Fruit fly (Drosophila melanogaster): Measurements from ENCODE around the gene Cad87A.

Cad87A gene

dm6 chr3R:11850917-11851897, 97.7 kb downstream of the Cad87A start (continued):
- TF ChIP-seq CG3065 (GFP tag; optimal IDR thresholded peaks at IDR 0.05) (peak; percentile 3), CG18011 (GFP tag; optimal IDR thresholded peaks at IDR 0.05) (peak; percentile 7), tin (GFP tag; optimal IDR thresholded peaks at IDR 0.05) (peak; percentile 67), CG17802 (tag; optimal IDR thresholded peaks at IDR 0.05) (peak; percentile 59), CG8089 (GFP tag; optimal IDR thresholded peaks at IDR 0.05) (peak; percentile 81), CG5953 (GFP tag; IDR thresholded peaks at IDR 0.05) (peak; percentile 47; the same call in 1 of the 2 replicates), CG15073 (GFP tag; optimal IDR thresholded peaks at IDR 0.05) (peak; percentile 40), Meics (GFP tag; optimal IDR thresholded peaks at IDR 0.05) (peak; percentile 7), Med (GFP tag) (peak; percentile 87), Hr51 (GFP tag; optimal IDR thresholded peaks at IDR 0.05) (peak in 1 of 2 experiments; percentile 77), BEAF-32 (GFP tag; optimal IDR thresholded peaks at IDR 0.05) (no peak), lbe (GFP tag; optimal IDR thresholded peaks at IDR 0.05) (no peak), chinmo (GFP tag; IDR thresholded peaks at IDR 0.05; ENCODE audit: partially characterized antibody) (no peak), Sox102F (GFP tag; optimal IDR thresholded peaks at IDR 0.05) (peak; percentile 89), Rfx (GFP tag; IDR thresholded peaks at IDR 0.05) (no peak), CG8359 (GFP tag; optimal IDR thresholded peaks at IDR 0.05; ENCODE audit: borderline replicate concordance) (peak; percentile 83), ato (GFP tag; IDR thresholded peaks at IDR 0.05; ENCODE audit: partially characterized antibody) (no peak), fd102C (GFP tag; optimal IDR thresholded peaks at IDR 0.05) (no peak), sr (GFP tag; IDR thresholded peaks at IDR 0.05) (peak; percentile 96), abd-A (tag; optimal IDR thresholded peaks at IDR 0.05) (peak; percentile 25), CG8478 (optimal IDR thresholded peaks at IDR 0.05) (no peak), CG9797 (GFP tag; optimal IDR thresholded peaks at IDR 0.05) (peak; percentile 4), lmd (GFP tag; IDR thresholded peaks at IDR 0.05) (peak; percentile 85), CG11696 (GFP tag; IDR thresholded peaks at IDR 0.05) (no peak), CG13894 (tag; optimal IDR thresholded peaks at IDR 0.05) (no peak), wek (GFP tag; optimal IDR thresholded peaks at IDR 0.05) (peak; percentile 67), mirr (GFP tag; optimal IDR thresholded peaks at IDR 0.05) (no peak), onecut (GFP tag; IDR thresholded peaks at IDR 0.05) (peak; percentile 36), btn (GFP tag; optimal IDR thresholded peaks at IDR 0.05) (peak; percentile 69), Dref (GFP tag; IDR thresholded peaks at IDR 0.05) (no peak), Hr3 (GFP tag; optimal IDR thresholded peaks at IDR 0.05) (peak; percentile 73), HLHmδ (GFP tag; optimal IDR thresholded peaks at IDR 0.05) (no peak), CG12659 (GFP tag; optimal IDR thresholded peaks at IDR 0.05) (peak; percentile 65), nerfin-1 (tag; optimal IDR thresholded peaks at IDR 0.05) (peak; percentile 88), Poxn (GFP tag; IDR thresholded peaks at IDR 0.05) (no peak), cad (GFP tag; optimal IDR thresholded peaks at IDR 0.05) (no peak), Atf-2 (GFP tag; optimal IDR thresholded peaks at IDR 0.05) (peak; percentile 80), Asciz (GFP tag; optimal IDR thresholded peaks at IDR 0.05) (peak; percentile 91), Pdp1 (GFP tag; optimal IDR thresholded peaks at IDR 0.05) (peak; percentile 38 to 69), disco-r (GFP tag; optimal IDR thresholded peaks at IDR 0.05) (peak; percentile 57), CG1024 (GFP tag; IDR thresholded peaks at IDR 0.05) (no peak; the same call in none of the 2 replicates), Nf-YA (GFP tag; IDR thresholded peaks at IDR 0.05) (peak; percentile 46; the same call in 1 of the 2 replicates), ssp (GFP tag; IDR thresholded peaks at IDR 0.05) (peak; percentile 66), ab (GFP tag; optimal IDR thresholded peaks at IDR 0.05) (no peak), CG4424 (GFP tag; optimal IDR thresholded peaks at IDR 0.05) (peak; percentile 86), E2f1 (GFP tag; IDR thresholded peaks at IDR 0.05) (peak; percentile 12; the same call in 1 of the 2 replicates), CG7372 (GFP tag; IDR thresholded peaks at IDR 0.05) (no peak)

Measured in whole organism, embryonic.